Worm (Caenorhabditis elegans): Measurements from ENCODE around the gene wago-4.

DNA sequence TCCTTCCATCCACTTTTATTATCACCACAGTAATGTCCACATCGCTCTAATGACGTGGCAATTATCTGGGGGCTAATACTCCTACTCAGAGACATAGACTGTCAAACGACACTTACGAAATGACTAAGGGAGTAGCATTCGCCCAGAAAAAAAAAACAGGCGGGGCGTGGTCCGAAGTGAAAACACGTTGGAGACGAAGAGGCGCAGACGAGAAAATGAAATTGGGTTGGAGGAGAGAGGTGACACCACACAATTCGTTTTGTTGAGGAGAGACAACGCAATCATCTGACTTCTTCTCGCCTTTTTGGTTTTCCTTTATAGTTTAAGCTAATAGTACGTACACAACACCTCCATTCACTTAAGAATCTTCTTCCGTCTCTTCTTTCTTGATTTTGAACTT is 19.8 kb downstream of the wago-4 start:
- TF ChIP-seq flt-1 (GFP tag; IDR thresholded peaks at IDR 0.05) (no peak), klf-2 (GFP tag; conservative IDR thresholded peaks at IDR 0.05) (no peak), ztf-29 (GFP tag; IDR thresholded peaks at IDR 0.05) (no peak)

Measured in whole organism, midembryonic.